Worm (Caenorhabditis elegans): Measurements from ENCODE around the gene C50B6.1.

DNA sequence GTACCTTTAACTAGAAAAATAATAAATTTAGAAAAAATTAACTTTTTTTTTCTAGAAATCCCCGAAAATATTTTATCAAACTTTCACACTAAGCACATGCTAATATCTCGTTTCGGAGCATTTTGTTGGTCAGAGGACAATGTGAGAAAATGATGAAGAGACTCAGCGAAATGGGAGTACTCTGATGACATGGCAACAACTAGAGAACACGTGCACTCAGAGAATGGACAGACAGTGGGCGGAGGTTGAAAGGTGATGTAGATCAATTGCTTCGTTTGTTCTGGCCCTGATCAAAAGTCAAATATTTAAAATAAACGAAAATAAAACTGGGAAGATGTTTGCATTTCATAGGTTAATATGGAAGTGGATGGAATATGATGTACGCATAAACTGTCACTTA is 25.7 kb downstream of the C50B6.1 start:
- TF ChIP-seq W03F9.2 (tag; optimal IDR thresholded peaks at IDR 0.05) = no peak
- no peak for TF ChIP-seq dao-5 (tag; optimal IDR thresholded peaks at IDR 0.05)
